Worm (Caenorhabditis elegans): ENCODE data around the gene ZC412.3.

Gene ZC412.3

DNA sequence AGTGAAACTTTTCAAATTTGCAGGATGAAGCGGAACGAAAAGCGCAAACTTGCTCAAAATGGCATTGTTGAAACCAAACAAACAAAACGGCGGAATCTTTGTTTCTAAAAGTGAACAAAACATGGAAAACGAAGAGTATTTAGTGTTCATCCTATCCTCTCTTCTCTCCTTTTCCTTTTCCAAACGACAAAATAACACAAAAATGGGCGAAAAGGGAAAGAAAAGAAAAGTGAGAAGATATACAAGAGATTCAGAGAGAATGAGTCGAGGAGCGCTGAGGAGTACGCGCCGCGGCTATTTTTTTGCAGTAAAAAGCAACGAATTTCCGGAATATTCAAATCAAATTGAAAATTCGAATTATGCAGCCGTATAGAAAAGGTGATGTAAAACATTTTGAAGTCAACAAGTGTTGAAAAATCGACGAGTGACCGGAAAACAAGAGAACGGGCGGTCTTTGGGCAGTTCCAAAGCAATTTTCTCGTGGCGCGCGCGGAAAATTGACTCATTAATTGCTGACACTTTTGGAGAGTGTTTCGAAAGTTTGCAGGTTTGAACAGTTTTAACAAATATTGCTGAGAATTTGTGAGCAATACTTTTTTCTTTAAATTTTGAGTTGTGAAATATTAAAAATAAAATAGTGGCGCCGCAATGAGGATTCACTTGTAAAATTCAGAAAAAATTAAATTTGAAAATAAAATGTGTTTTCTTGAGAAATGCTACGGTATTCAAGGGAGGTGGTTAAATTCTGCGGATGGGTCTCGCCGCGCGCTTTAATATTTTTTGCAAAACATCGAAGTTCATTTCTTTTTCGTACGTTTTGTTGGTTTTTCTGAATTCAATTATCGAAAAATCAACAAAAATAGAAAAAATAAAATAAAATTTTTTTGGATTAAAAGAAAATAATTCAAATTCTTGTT lies 36.0 kb downstream of the ZC412.3 start:
- TF ChIP-seq nhr-25 (tag; optimal IDR thresholded peaks at IDR 0.05), result no peak

DNA sequence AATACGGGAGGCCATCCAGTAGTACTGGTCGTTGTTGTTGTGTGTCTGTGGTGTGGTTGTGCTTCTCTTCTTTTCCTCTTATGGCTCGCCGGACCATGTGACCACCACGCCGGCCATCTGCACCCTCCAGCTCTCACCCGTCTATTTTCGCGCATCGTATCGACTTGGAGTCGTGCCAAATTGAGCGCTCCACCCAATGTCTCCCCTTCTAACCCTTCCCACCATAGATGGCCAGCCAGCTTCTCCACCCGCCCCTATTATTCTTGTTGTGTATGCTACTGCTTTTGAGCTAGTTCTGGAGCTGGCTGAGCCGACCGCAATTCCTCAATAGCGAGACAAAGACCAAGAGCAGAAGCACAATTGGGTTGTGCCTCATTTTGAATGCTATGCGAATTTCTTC lies 38.1 kb downstream of the ZC412.3 start:
- TF ChIP-seq nfya-1 (tag; optimal IDR thresholded peaks at IDR 0.05; ENCODE audit: insufficient read depth) (peak; percentile 71), mdl-1 (tag; optimal IDR thresholded peaks at IDR 0.05) (peak; percentile 50), lin-39 (tag; optimal IDR thresholded peaks at IDR 0.05) (peak; percentile 84), hmg-11 (tag; optimal IDR thresholded peaks at IDR 0.05) (peak; percentile 70), mml-1 (tag; optimal IDR thresholded peaks at IDR 0.05) (no peak)

DNA sequence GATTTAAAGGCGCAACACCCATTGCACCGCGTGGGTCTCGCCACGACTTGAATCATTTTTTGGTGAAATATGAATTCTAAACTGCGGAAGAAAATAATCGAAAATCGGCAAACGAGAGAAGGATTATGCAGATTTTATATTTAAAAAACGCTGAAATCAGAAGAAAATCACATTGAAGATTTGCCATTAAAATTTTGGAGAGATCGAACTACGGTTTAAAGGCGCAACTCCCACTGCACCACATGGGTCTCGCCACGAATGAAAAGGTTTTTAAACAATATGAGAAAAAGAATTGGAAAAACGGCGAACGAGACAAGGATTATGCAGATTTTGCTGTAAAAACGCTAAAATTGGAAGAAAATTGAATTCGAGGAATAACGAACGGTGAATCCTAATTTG lies 38.6 kb downstream of the ZC412.3 start:
- no peak for TF ChIP-seq nhr-11 (tag; optimal IDR thresholded peaks at IDR 0.05)
- no peak for TF ChIP-seq unc-39 (tag; optimal IDR thresholded peaks at IDR 0.05)
- no peak for TF ChIP-seq nhr-43 (tag; optimal IDR thresholded peaks at IDR 0.05; ENCODE audit: poor library complexity, severe bottlenecking)
- TF ChIP-seq ztf-11 (tag; optimal IDR thresholded peaks at IDR 0.05), result no peak
- no peak for TF ChIP-seq elt-1 (tag; optimal IDR thresholded peaks at IDR 0.05)
- no peak for TF ChIP-seq fos-1 (tag; optimal IDR thresholded peaks at IDR 0.05)
- no peak for TF ChIP-seq nhr-23 (tag; optimal IDR thresholded peaks at IDR 0.05)
- no peak for TF ChIP-seq R02D3.7 (tag; optimal IDR thresholded peaks at IDR 0.05)
- no peak for TF ChIP-seq lsy-12 (tag; optimal IDR thresholded peaks at IDR 0.05)
- no peak for TF ChIP-seq nhr-77 (tag; optimal IDR thresholded peaks at IDR 0.05)
- no peak for TF ChIP-seq egl-27 (tag; optimal IDR thresholded peaks at IDR 0.05)
- no peak for TF ChIP-seq nhr-25 (tag; optimal IDR thresholded peaks at IDR 0.05)
- TF ChIP-seq daf-12 (tag; optimal IDR thresholded peaks at IDR 0.05), result no peak
- TF ChIP-seq lin-15B (tag; optimal IDR thresholded peaks at IDR 0.05), result no peak
- TF ChIP-seq ceh-82 (tag; optimal IDR thresholded peaks at IDR 0.05), result no peak
- TF ChIP-seq jun-1 (tag; optimal IDR thresholded peaks at IDR 0.05), result no peak
- no peak for TF ChIP-seq ceh-9 (tag; optimal IDR thresholded peaks at IDR 0.05)
- TF ChIP-seq hmg-11 (tag; optimal IDR thresholded peaks at IDR 0.05), result no peak
- TF ChIP-seq elt-2 (tag; optimal IDR thresholded peaks at IDR 0.05), result no peak
- TF ChIP-seq nfya-1 (tag; optimal IDR thresholded peaks at IDR 0.05; ENCODE audit: insufficient read depth), result no peak

DNA sequence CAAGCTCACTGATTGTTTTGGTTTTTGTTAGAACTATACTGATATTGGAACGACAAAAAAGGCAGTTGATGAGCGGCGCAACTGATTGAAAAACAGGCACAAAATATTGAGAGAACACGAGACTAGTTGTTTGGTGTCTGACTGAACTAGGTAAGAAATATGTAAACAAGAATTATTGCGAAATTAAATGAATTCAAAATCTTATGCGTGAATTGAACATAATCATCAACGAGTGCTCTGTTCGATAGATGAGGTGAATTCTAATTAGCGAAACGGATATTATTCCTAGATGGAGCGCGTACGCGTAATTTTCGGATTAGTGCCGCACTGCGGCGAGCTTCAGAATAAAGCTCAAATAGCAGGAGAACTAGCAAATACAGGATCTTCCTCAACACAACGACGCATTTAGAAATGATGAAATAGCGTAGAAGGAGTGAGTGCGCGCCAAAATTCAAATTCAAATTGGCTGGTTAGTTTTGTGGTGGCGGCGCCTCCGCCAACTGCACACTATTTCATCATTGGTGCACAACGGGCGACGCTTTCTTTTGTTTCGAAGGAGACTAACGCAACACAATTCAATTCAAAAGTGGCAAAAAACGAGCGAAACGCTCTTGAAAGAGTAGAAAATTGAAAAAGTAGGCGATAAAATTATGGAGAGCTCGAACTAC lies 39.1 kb downstream of the ZC412.3 start:
- peak; percentile 58 for TF ChIP-seq pha-4 (tag; optimal IDR thresholded peaks at IDR 0.05)
- no peak for TF ChIP-seq skn-1 (tag; optimal IDR thresholded peaks at IDR 0.05)

DNA sequence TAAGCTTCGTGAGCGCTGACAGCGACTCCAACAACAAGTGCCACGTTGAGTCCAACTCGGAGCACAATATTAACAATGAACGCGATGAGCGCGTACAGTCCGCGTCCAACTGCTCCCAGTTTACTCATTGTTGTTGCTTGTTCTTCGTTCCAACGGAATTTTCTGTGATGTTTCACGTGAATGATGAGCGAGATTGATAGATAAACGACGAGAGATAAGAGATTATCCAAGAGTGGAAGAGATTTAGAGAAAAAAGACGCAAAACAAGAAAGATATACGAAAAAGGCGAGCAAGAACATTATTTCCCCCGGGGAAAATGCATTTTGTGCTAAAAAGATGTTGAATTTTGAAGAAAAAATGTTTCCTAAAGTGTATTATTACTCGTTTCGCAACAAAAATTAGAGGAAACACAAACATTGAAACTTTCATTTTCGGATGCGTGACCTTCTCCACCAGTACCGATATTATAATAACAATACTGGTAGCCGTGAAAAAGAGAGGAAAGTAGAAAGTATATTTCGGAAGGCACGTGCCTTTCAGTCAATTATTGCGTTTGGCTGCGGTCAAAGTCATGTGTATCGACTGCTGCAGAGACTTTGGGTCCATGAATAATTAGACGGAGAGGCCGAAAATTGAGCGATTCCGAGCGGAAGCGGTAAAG lies 39.8 kb downstream of the ZC412.3 start:
- TF ChIP-seq nhr-12 (tag; optimal IDR thresholded peaks at IDR 0.05) (no peak), ZK546.5 (tag; optimal IDR thresholded peaks at IDR 0.05) (no peak), R02D3.7 (tag; optimal IDR thresholded peaks at IDR 0.05) (no peak), aly-2 (tag; optimal IDR thresholded peaks at IDR 0.05) (no peak), daf-12 (tag; optimal IDR thresholded peaks at IDR 0.05) (no peak), snpc-4 (tag; optimal IDR thresholded peaks at IDR 0.05) (no peak), unc-39 (tag; optimal IDR thresholded peaks at IDR 0.05) (no peak), fkh-10 (GFP tag; optimal IDR thresholded peaks at IDR 0.05) (no peak), tbx-2 (tag; optimal IDR thresholded peaks at IDR 0.05) (no peak), lsy-12 (tag; optimal IDR thresholded peaks at IDR 0.05) (no peak), nhr-28 (tag; optimal IDR thresholded peaks at IDR 0.05) (no peak), elt-2 (tag; optimal IDR thresholded peaks at IDR 0.05) (no peak), nhr-11 (tag; optimal IDR thresholded peaks at IDR 0.05) (no peak), nhr-25 (tag; optimal IDR thresholded peaks at IDR 0.05) (peak; percentile 8), unc-62 (GFP tag; optimal IDR thresholded peaks at IDR 0.05) (peak; percentile 31), fkh-2 (tag; optimal IDR thresholded peaks at IDR 0.05) (no peak), eor-1 (tag; optimal IDR thresholded peaks at IDR 0.05) (no peak), elt-1 (tag; optimal IDR thresholded peaks at IDR 0.05) (peak; percentile 70), ceh-82 (tag; optimal IDR thresholded peaks at IDR 0.05) (no peak), ztf-4 (tag; optimal IDR thresholded peaks at IDR 0.05) (no peak), egl-5 (tag; optimal IDR thresholded peaks at IDR 0.05) (no peak), nfya-1 (tag; optimal IDR thresholded peaks at IDR 0.05; ENCODE audit: insufficient read depth) (no peak), ceh-28 (tag; optimal IDR thresholded peaks at IDR 0.05) (no peak), nhr-237 (tag; optimal IDR thresholded peaks at IDR 0.05) (no peak), lin-39 (tag; optimal IDR thresholded peaks at IDR 0.05) (peak; percentile 41), hmg-11 (tag; optimal IDR thresholded peaks at IDR 0.05) (no peak)

Measured in whole organism, L3 larva.